Worm (Caenorhabditis elegans) whole organism, L4/young adult: Measurements from ENCODE around the gene K03H1.7.

Experiments
- W03F9.2 ChIP-seq: fragments of 150-350 bp; optimal IDR thresholded peaks from 2 replicates; lab custom pipeline; 2014; ENCODE audit warnings: missing biosample characterization, missing genetic modification characterization
- dao-5 ChIP-seq: sonication (generic microtip); optimal IDR thresholded peaks from 2 replicates; lab custom pipeline; 2016; ENCODE audit warnings: missing genotype, missing genetic modification characterization, moderate library complexity, missing compliant biosample characterization

ce11 chrIII:9910608-9911479 lies 36.4 kb upstream of the K03H1.7 start, which contains the start of the genes cyld-1 and F40F12.9:
- TF ChIP-seq W03F9.2 (peak; percentile 17), dao-5 (tag; lab: Kevin White, UChicago) (no peak)
